Worm (Caenorhabditis elegans) whole organism, young adult: ENCODE measurements around the gene fut-3.

Source experiments
- B0019.2 ChIP-seq: fragments of 200-800 bp; sonication (Bioruptor generic); conservative IDR thresholded peaks from 2 replicates; pipeline ENCODE4 v1.3.6; 2022; ENCODE audit warnings: missing genetic modification reagents, missing genetic modification characterization, missing compliant biosample characterization
- B0336.3 ChIP-seq: fragments of 200-800 bp; sonication (Bioruptor generic); IDR thresholded peaks from 2 replicates; pipeline ENCODE4 v1.3.6; 2022; ENCODE audit warnings: missing genetic modification characterization, missing compliant biosample characterization
- F23B12.7 ChIP-seq: sonication (generic microtip); optimal IDR thresholded peaks from 2 replicates; lab custom pipeline; 2017; ENCODE audit warnings: missing genetic modification characterization, mild to moderate bottlenecking, missing compliant biosample characterization, antibody characterized with exemption, moderate library complexity; ENCODE audit not compliant: insufficient read depth
- F33H1.4 ChIP-seq: fragments of 200-800 bp; sonication (Bioruptor generic); IDR thresholded peaks from 2 replicates; pipeline ENCODE4 v1.3.6; 2022; ENCODE audit warnings: missing genetic modification reagents, missing genetic modification characterization, missing compliant biosample characterization
- F49E8.2 ChIP-seq: sonication (generic microtip); optimal IDR thresholded peaks from 3 replicates; lab custom pipeline; 2017; ENCODE audit warnings: missing genetic modification characterization, mild to moderate bottlenecking, missing compliant biosample characterization, antibody characterized with exemption, moderate library complexity; ENCODE audit not compliant: insufficient read depth
- F52B5.7 ChIP-seq: sonication (generic microtip); optimal IDR thresholded peaks from 2 replicates; lab custom pipeline; 2016; ENCODE audit warnings: mild to moderate bottlenecking, missing genetic modification characterization, missing compliant biosample characterization
- K12H6.12 ChIP-seq: fragments of 200-800 bp; sonication (Bioruptor generic); optimal IDR thresholded peaks from 2 replicates; lab custom pipeline; 2018; ENCODE audit warnings: mild to moderate bottlenecking, missing genetic modification characterization, missing compliant biosample characterization
- T07F8.4 ChIP-seq: sonication (generic microtip); optimal IDR thresholded peaks from 2 replicates; lab custom pipeline; 2016; ENCODE audit warnings: mild to moderate bottlenecking, missing genetic modification characterization, moderate library complexity, missing compliant biosample characterization
- Y53G8AR.9 ChIP-seq: fragments of 200-800 bp; sonication (Bioruptor generic); conservative IDR thresholded peaks from 2 replicates; pipeline ENCODE4 v1.3.6; 2022; ENCODE audit warnings: missing genetic modification reagents, missing genetic modification characterization, missing compliant biosample characterization
- Y95B8A.8 ChIP-seq: fragments of 200-800 bp; sonication (Bioruptor generic); IDR thresholded peaks from 2 replicates; pipeline ENCODE4 v1.3.6; 2022; ENCODE audit warnings: missing genetic modification reagents, missing genetic modification characterization, missing compliant biosample characterization
- aptf-2 ChIP-seq: fragments of 200-800 bp; sonication (Bioruptor generic); conservative IDR thresholded peaks from 2 replicates; pipeline ENCODE4 v1.3.6; 2022; ENCODE audit warnings: missing genetic modification reagents, missing genetic modification characterization, missing compliant biosample characterization
- athp-1 ChIP-seq: sonication (generic microtip); optimal IDR thresholded peaks from 2 replicates; lab custom pipeline; 2017; ENCODE audit warnings: mild to moderate bottlenecking, missing genetic modification characterization, missing compliant biosample characterization
- attf-3 ChIP-seq: fragments of 200-800 bp; sonication (Bioruptor generic); conservative IDR thresholded peaks from 2 replicates; pipeline ENCODE4 v1.3.6; 2022; ENCODE audit warnings: missing genetic modification reagents, missing genetic modification characterization, missing compliant biosample characterization
- attf-5 ChIP-seq: fragments of 200-800 bp; sonication (Bioruptor generic); optimal IDR thresholded peaks from 2 replicates; lab custom pipeline; 2018; ENCODE audit warnings: mild to moderate bottlenecking, missing genetic modification characterization, missing compliant biosample characterization
- ceh-27 ChIP-seq: fragments of 200-800 bp; sonication (Bioruptor generic); optimal IDR thresholded peaks from 2 replicates; lab custom pipeline; 2018; ENCODE audit warnings: mild to moderate bottlenecking, missing genetic modification characterization, moderate library complexity, missing compliant biosample characterization
- ceh-91 ChIP-seq: fragments of 200-800 bp; sonication (Bioruptor generic); IDR thresholded peaks from 2 replicates; pipeline ENCODE4 v1.3.6; 2022; ENCODE audit warnings: missing genetic modification reagents, missing genetic modification characterization, missing compliant biosample characterization
- chd-7 ChIP-seq: sonication (generic microtip); optimal IDR thresholded peaks from 2 replicates; lab custom pipeline; 2016; ENCODE audit warnings: mild to moderate bottlenecking, missing genetic modification characterization, moderate library complexity, missing compliant biosample characterization
- dox-1 ChIP-seq: fragments of 200-800 bp; sonication (Bioruptor generic); IDR thresholded peaks from 2 replicates; pipeline ENCODE4 v1.3.6; 2022; ENCODE audit warnings: missing genetic modification reagents, missing genetic modification characterization, missing compliant biosample characterization
- dpl-1 ChIP-seq: fragments of 150-350 bp; optimal IDR thresholded peaks from 2 replicates; lab custom pipeline; 2014; ENCODE audit warnings: missing biosample characterization, missing genetic modification reagents, missing genetic modification characterization
- egl-44 ChIP-seq: fragments of 200-800 bp; sonication (Bioruptor generic); IDR thresholded peaks from 2 replicates; pipeline ENCODE4 v1.3.6; 2022; ENCODE audit warnings: missing genetic modification reagents, missing genetic modification characterization, missing compliant biosample characterization
- egrh-3 ChIP-seq: fragments of 200-800 bp; sonication (Bioruptor generic); IDR thresholded peaks from 2 replicates; pipeline ENCODE4 v1.3.6; 2022; ENCODE audit warnings: missing genetic modification reagents, missing genetic modification characterization, missing compliant biosample characterization
- hlh-26 ChIP-seq: fragments of 200-800 bp; sonication (Bioruptor generic); conservative IDR thresholded peaks from 2 replicates; pipeline ENCODE4 v1.3.6; 2022; ENCODE audit warnings: missing genetic modification reagents, missing genetic modification characterization, missing compliant biosample characterization
- lin-26 ChIP-seq: fragments of 200-800 bp; sonication (Bioruptor generic); IDR thresholded peaks from 2 replicates; pipeline ENCODE4 v1.3.6; 2022; ENCODE audit warnings: missing genetic modification reagents, missing genetic modification characterization, missing compliant biosample characterization
- lin-35 ChIP-seq, 3 experiments: fragments of 150-350 bp in 2 of 3; sonication (generic microtip) in 1 of 3; optimal IDR thresholded peaks; 2 replicates each; lab custom pipeline; 2014 to 2018; ENCODE audit warnings: missing biosample characterization in 3 of 3, missing genetic modification characterization in 3 of 3, missing genetic modification reagents in 3 of 3
- lin-54 ChIP-seq: fragments of 200-800 bp; sonication (Bioruptor generic); optimal IDR thresholded peaks from 2 replicates; lab custom pipeline; 2018; ENCODE audit warnings: mild to moderate bottlenecking, missing genetic modification characterization, missing compliant biosample characterization
- madf-10 ChIP-seq: sonication (generic microtip); optimal IDR thresholded peaks from 2 replicates; lab custom pipeline; 2016; ENCODE audit warnings: mild to moderate bottlenecking, missing genetic modification characterization, missing compliant biosample characterization
- madf-3 ChIP-seq: fragments of 200-800 bp; sonication (Bioruptor generic); IDR thresholded peaks from 2 replicates; pipeline ENCODE4 v1.3.6; 2022; ENCODE audit warnings: missing genetic modification reagents, missing genetic modification characterization, missing compliant biosample characterization
- madf-8 ChIP-seq: fragments of 200-800 bp; sonication (Bioruptor generic); conservative IDR thresholded peaks from 2 replicates; pipeline ENCODE4 v1.3.6; 2022; ENCODE audit warnings: missing genetic modification reagents, missing genetic modification characterization, missing compliant biosample characterization
- mcd-1 ChIP-seq: fragments of 200-800 bp; sonication (Bioruptor generic); IDR thresholded peaks from 2 replicates; pipeline ENCODE4 v1.3.6; 2022; ENCODE audit warnings: missing genetic modification reagents, missing genetic modification characterization, missing compliant biosample characterization
- mes-4 ChIP-seq: sonication (generic microtip); optimal IDR thresholded peaks from 2 replicates; lab custom pipeline; 2016; ENCODE audit warnings: missing genotype, missing genetic modification characterization, missing compliant biosample characterization
- nfya-1 ChIP-seq: sonication (generic microtip); optimal IDR thresholded peaks from 2 replicates; lab custom pipeline; 2017; ENCODE audit warnings: antibody characterized with exemption, missing compliant biosample characterization, missing genetic modification characterization, borderline replicate concordance; ENCODE audit not compliant: insufficient read depth
- nfya-2 ChIP-seq: fragments of 200-800 bp; sonication (Bioruptor generic); IDR thresholded peaks from 2 replicates; pipeline ENCODE4 v1.3.6; 2022; ENCODE audit warnings: missing genetic modification reagents, missing genetic modification characterization, missing compliant biosample characterization
- nhr-179 ChIP-seq: sonication (generic microtip); optimal IDR thresholded peaks from 2 replicates; lab custom pipeline; 2016; ENCODE audit warnings: mild to moderate bottlenecking, missing genetic modification characterization, missing compliant biosample characterization
- nhr-90 ChIP-seq: sonication (generic microtip); optimal IDR thresholded peaks from 2 replicates; lab custom pipeline; 2016; ENCODE audit warnings: missing genotype, mild to moderate bottlenecking, missing genetic modification characterization, missing compliant biosample characterization
- pbrm-1 ChIP-seq: fragments of 200-800 bp; sonication (Bioruptor generic); IDR thresholded peaks from 2 replicates; pipeline ENCODE4 v1.3.6; 2022; ENCODE audit warnings: missing genetic modification reagents, missing genetic modification characterization, missing compliant biosample characterization
- rcor-1 ChIP-seq: fragments of 200-800 bp; sonication (Bioruptor generic); IDR thresholded peaks from 2 replicates; pipeline ENCODE4 v1.3.6; 2022; ENCODE audit warnings: missing genetic modification reagents, missing genetic modification characterization, missing compliant biosample characterization
- rpc-1 ChIP-seq, 2 experiments: fragments of 150-350 bp in 1 of 2; sonication (generic microtip) in 1 of 2; optimal IDR thresholded peaks; 2 replicates each; lab custom pipeline; 2014 to 2018; ENCODE audit warnings: missing biosample characterization in 1 of 2, missing genetic modification characterization in 1 of 2, missing genetic modification reagents in 1 of 2, missing genotype in 1 of 2
- sea-2 ChIP-seq: fragments of 200-800 bp; sonication (Bioruptor generic); IDR thresholded peaks from 2 replicates; pipeline ENCODE4 v1.3.6; 2022; ENCODE audit warnings: missing genetic modification characterization, missing compliant biosample characterization
- snpc-3.4 ChIP-seq: sonication (generic microtip); optimal IDR thresholded peaks from 2 replicates; lab custom pipeline; 2017; ENCODE audit warnings: missing genetic modification characterization, mild to moderate bottlenecking, missing compliant biosample characterization, antibody characterized with exemption, moderate library complexity, missing genotype, missing genetic modification reagents
- tbx-9 ChIP-seq: sonication (generic microtip); optimal IDR thresholded peaks from 2 replicates; lab custom pipeline; 2016; ENCODE audit warnings: borderline replicate concordance, missing genetic modification characterization, inconsistent platforms, missing compliant biosample characterization
- ztf-18 ChIP-seq: sonication (generic microtip); optimal IDR thresholded peaks from 2 replicates; lab custom pipeline; 2016; ENCODE audit warnings: missing genotype, mild to moderate bottlenecking, missing genetic modification characterization, missing compliant biosample characterization
- ztf-28 ChIP-seq: fragments of 200-800 bp; sonication (Bioruptor generic); IDR thresholded peaks from 2 replicates; pipeline ENCODE4 v1.3.6; 2022; ENCODE audit warnings: missing genetic modification reagents, missing genetic modification characterization, missing compliant biosample characterization

fut-3 gene

ce11 chrII:5649236-5650004 lies 10.2 kb downstream of the fut-3 start, which contains the start of the genes sam-4, F59E12.17 and zyg-1 (continued):
- TF ChIP-seq B0019.2 (peak; percentile 73), egl-44 (GFP tag; lab: Robert Waterston, UW) (0 out of 2 replicates have a peak, but pooled peaks have one; percentile 23), attf-5 (GFP tag; lab: Kevin White, UChicago) (peak; percentile 85), snpc-3.4 (tag; lab: Kevin White, UChicago) (peak; percentile 74), ceh-27 (GFP tag; lab: Kevin White, UChicago) (peak; percentile 64), F49E8.2 (peak; percentile 80), mes-4 (tag; lab: Kevin White, UChicago) (no peak), lin-54 (GFP tag; lab: Kevin White, UChicago) (peak; percentile 74), ztf-18 (tag; lab: Kevin White, UChicago) (peak; percentile 39), hlh-26 (GFP tag; lab: Robert Waterston, UW) (no peak), Y95B8A.8 (GFP tag; lab: Robert Waterston, UW) (0 out of 2 replicates have a peak, but pooled peaks have one; percentile 42), dox-1 (GFP tag; lab: Robert Waterston, UW) (peak; percentile 91), egrh-3 (peak; percentile 53), ztf-28 (GFP tag; lab: Robert Waterston, UW) (peak; percentile 80; the same call in 1 of the 2 replicates), F23B12.7 (tag; lab: Kevin White, UChicago) (peak; percentile 83), nfya-2 (GFP tag; lab: Robert Waterston, UW) (no peak), F33H1.4 (GFP tag; lab: Robert Waterston, UW) (peak; percentile 57), attf-3 (GFP tag; lab: Robert Waterston, UW) (peak; percentile 53), madf-3 (GFP tag; lab: Robert Waterston, UW) (peak; percentile 67; the same call in 1 of the 2 replicates), athp-1 (tag; lab: Kevin White, UChicago) (peak; percentile 7), madf-8 (GFP tag; lab: Robert Waterston, UW) (peak; percentile 34), nfya-1 (no peak), sea-2 (GFP tag; lab: Robert Waterston, UW) (no peak), ceh-91 (peak; percentile 58; the same call in 1 of the 2 replicates), madf-10 (tag; lab: Kevin White, UChicago) (no peak), pbrm-1 (peak; percentile 21; the same call in 1 of the 2 replicates), rpc-1 (optimal IDR thresholded peaks at IDR 0.05; lab: Kevin White, UChicago) (no peak), rpc-1 (tag; optimal IDR thresholded peaks at IDR 0.05; lab: Kevin White, UChicago) (no peak), rcor-1 (GFP tag; lab: Robert Waterston, UW) (peak; percentile 13; the same call in 1 of the 2 replicates)

ce11 chrII:5648272-5648671 lies 11.3 kb downstream of the fut-3 start, which contains the start of gene ddl-1:
Gene ddl-1, minus strand, starts transcription at chrII:5648372.
- TF ChIP-seq Y53G8AR.9 (GFP tag; lab: Robert Waterston, UW) (no peak), aptf-2 (GFP tag; lab: Robert Waterston, UW) (no peak), lin-35 (GFP tag; optimal IDR thresholded peaks at IDR 0.05; lab: Kevin White, UChicago) (no peak), nhr-179 (tag; lab: Kevin White, UChicago) (no peak), lin-26 (no peak), mes-4 (tag; lab: Kevin White, UChicago) (no peak)
- TF ChIP-seq, all 124 proteins: peak for 0

ce11 chrII:5646942-5647341 lies 12.6 kb downstream of the fut-3 start, which contains the start of gene F59E12.9:
Gene F59E12.9, minus strand, starts transcription at chrII:5647042.
- no peak for TF ChIP-seq T07F8.4 (tag; lab: Kevin White, UChicago)
- no peak for TF ChIP-seq F52B5.7 (tag; lab: Kevin White, UChicago)
- no peak for TF ChIP-seq tbx-9 (tag; lab: Kevin White, UChicago)
- no peak for TF ChIP-seq nhr-90 (tag; lab: Kevin White, UChicago)
- no peak for TF ChIP-seq chd-7 (tag; lab: Kevin White, UChicago)
- no peak for TF ChIP-seq B0336.3 (GFP tag; lab: Robert Waterston, UW)
- no peak for TF ChIP-seq mcd-1
- TF ChIP-seq dpl-1, result no peak
- TF ChIP-seq K12H6.12, result no peak
